Worm (Caenorhabditis elegans) whole organism, late embryonic: ENCODE measurements around the gene ile-2.

Experiments used
- C08G9.2 ChIP-seq: sonication (generic microtip); optimal IDR thresholded peaks from 2 replicates; lab custom pipeline; 2016; ENCODE audit warnings: mild to moderate bottlenecking, missing genetic modification characterization, moderate library complexity, missing compliant biosample characterization
- ceh-14 ChIP-seq: sonication (generic microtip); optimal IDR thresholded peaks from 2 replicates; lab custom pipeline; 2016; ENCODE audit warnings: missing genotype, missing genetic modification characterization, missing compliant biosample characterization
- ceh-34 ChIP-seq: sonication (generic microtip); optimal IDR thresholded peaks from 2 replicates; lab custom pipeline; 2016; ENCODE audit warnings: mild to moderate bottlenecking, missing genetic modification characterization, missing compliant biosample characterization
- dmd-4 ChIP-seq: sonication (generic microtip); optimal IDR thresholded peaks from 2 replicates; lab custom pipeline; 2016; ENCODE audit warnings: borderline replicate concordance, missing genetic modification characterization, missing compliant biosample characterization
- elt-2 ChIP-seq: sonication (generic microtip); optimal IDR thresholded peaks from 2 replicates; lab custom pipeline; 2016; ENCODE audit warnings: missing genetic modification reagents, missing genetic modification characterization, missing compliant biosample characterization
- hlh-13 ChIP-seq: fragments of 200-800 bp; sonication (Bioruptor generic); optimal IDR thresholded peaks from 2 replicates; lab custom pipeline; 2018; ENCODE audit warnings: mild to moderate bottlenecking, missing genetic modification characterization, missing compliant biosample characterization
- nfya-1 ChIP-seq: sonication (generic microtip); optimal IDR thresholded peaks from 2 replicates; lab custom pipeline; 2017; ENCODE audit warnings: missing genetic modification characterization, mild to moderate bottlenecking, missing compliant biosample characterization, antibody characterized with exemption, moderate library complexity
- ref-2 ChIP-seq: sonication (generic microtip); optimal IDR thresholded peaks from 2 replicates; lab custom pipeline; 2016; ENCODE audit warnings: missing genetic modification characterization, missing compliant biosample characterization
- ztf-16 ChIP-seq: sonication (generic microtip); optimal IDR thresholded peaks from 2 replicates; lab custom pipeline; 2017; ENCODE audit warnings: missing genetic modification characterization, missing compliant biosample characterization

Gene ile-2

ce11 chrX:813063-813462 lies 44.7 kb downstream of the ile-2 start, which contains the start of gene F25E2.3 (continued):
- no peak for TF ChIP-seq ztf-16

- TF ChIP-seq ref-2 (tag; lab: Kevin White, UChicago): no peak
- peak; percentile 78 for TF ChIP-seq elt-2 (tag; lab: Kevin White, UChicago)
- no peak for TF ChIP-seq ztf-16
- no peak for TF ChIP-seq C08G9.2 (tag; lab: Kevin White, UChicago)
- TF ChIP-seq, all 69 proteins: peak for 1
Observed at ce11 chrX:815929-816328, 47.5 kb downstream of the ile-2 start, which contains the start of gene ifd-2. Gene ifd-2, minus strand, starts transcription at chrX:815929.

- TF ChIP-seq nfya-1 (tag; lab: Kevin White, UChicago) (no peak), ceh-14 (tag; lab: Kevin White, UChicago) (no peak), hlh-13 (GFP tag; lab: Kevin White, UChicago) (no peak), dmd-4 (no peak), ceh-34 (tag; lab: Kevin White, UChicago) (no peak)
Observed at ce11 chrX:817984-818383, 49.6 kb downstream of the ile-2 start.
